Fruit fly (Drosophila melanogaster) S2 (cell line): Measurements from ENCODE around the gene CG31265.

Experiments used
- CG8478 ChIP-seq: fragments of >200 bp; optimal IDR thresholded peaks from 2 replicates; lab custom pipeline; 2018
- CTCF ChIP-seq, 2 experiments: fragments of >200 bp; optimal IDR thresholded peaks; 2 replicates each; lab custom pipeline; 2018

dm6 chr3R:17122796-17123504 lies 5.1 kb upstream of the CG31265 start:
- no peak for TF ChIP-seq CG8478 (lab: Kevin White, UChicago)
- no peak for TF ChIP-seq CTCF (optimal IDR thresholded peaks at IDR 0.05; lab: Kevin White, UChicago)
